Worm (Caenorhabditis elegans) whole organism, L4 larva: ENCODE measurements around the gene K11D12.14.

ENCODE experiments used
- F37D6.2 ChIP-seq: sonication (generic microtip); optimal IDR thresholded peaks from 2 replicates; lab custom pipeline; 2016; ENCODE audit warnings: mild to moderate bottlenecking, missing genetic modification characterization, missing compliant biosample characterization
- F44E2.7 ChIP-seq: fragments of 200-800 bp; sonication (Bioruptor generic); IDR thresholded peaks from 2 replicates; pipeline ENCODE4 v2.1.2; 2022; ENCODE audit warnings: missing genetic modification characterization, missing compliant biosample characterization
- T20F7.1 ChIP-seq: fragments of 200-800 bp; sonication (Bioruptor generic); optimal IDR thresholded peaks from 2 replicates; lab custom pipeline; 2018; ENCODE audit warnings: mild to moderate bottlenecking, missing genetic modification characterization, missing compliant biosample characterization
- T26A8.4 ChIP-seq: fragments of 200-800 bp; sonication (Bioruptor generic); IDR thresholded peaks from 2 replicates; pipeline ENCODE4 v1.3.6; 2022; ENCODE audit warnings: missing genetic modification characterization, missing compliant biosample characterization
- Y105C5A.15 ChIP-seq: fragments of 200-800 bp; sonication (Bioruptor generic); IDR thresholded peaks from 2 replicates; pipeline ENCODE4 v1.3.6; 2022; ENCODE audit warnings: missing genetic modification characterization, missing compliant biosample characterization
- ZK337.2 ChIP-seq: fragments of 200-800 bp; sonication (Bioruptor generic); IDR thresholded peaks from 2 replicates; pipeline ENCODE4 v1.3.6; 2022; ENCODE audit warnings: missing genetic modification reagents, missing genetic modification characterization, missing compliant biosample characterization
- ama-1 ChIP-seq: fragments of 150-350 bp; optimal IDR thresholded peaks from 2 replicates; lab custom pipeline; 2014; ENCODE audit warnings: inconsistent platforms, mixed read lengths
- ceh-20 ChIP-seq: fragments of 200-800 bp; sonication (Bioruptor generic); IDR thresholded peaks from 2 replicates; pipeline ENCODE4 v1.3.6; 2022; ENCODE audit warnings: missing genetic modification reagents, missing genetic modification characterization, missing compliant biosample characterization
- ceh-32 ChIP-seq: sonication (generic microtip); optimal IDR thresholded peaks from 2 replicates; lab custom pipeline; 2016; ENCODE audit warnings: mild to moderate bottlenecking, missing genetic modification characterization, missing compliant biosample characterization; ENCODE audit not compliant: poor library complexity
- ceh-62 ChIP-seq: sonication (generic microtip); optimal IDR thresholded peaks from 2 replicates; lab custom pipeline; 2017; ENCODE audit warnings: missing biosample characterization, missing genetic modification characterization
- ces-1 ChIP-seq: fragments of 150-350 bp; sonication (generic microtip); optimal IDR thresholded peaks from 4 replicates; lab custom pipeline; 2014; ENCODE audit warnings: missing biosample characterization, missing genetic modification reagents, missing genetic modification characterization
- daf-19 ChIP-seq: fragments of 200-800 bp; sonication (Bioruptor generic); conservative IDR thresholded peaks from 2 replicates; pipeline ENCODE4 v1.3.6; 2022; ENCODE audit warnings: missing genetic modification characterization, missing compliant biosample characterization
- dmd-6 ChIP-seq: fragments of 200-800 bp; sonication (Bioruptor generic); IDR thresholded peaks from 2 replicates; pipeline ENCODE4 v1.3.6; 2022; ENCODE audit warnings: missing genetic modification reagents, missing genetic modification characterization, missing compliant biosample characterization
- fkh-10 ChIP-seq: fragments of 150-350 bp; optimal IDR thresholded peaks from 2 replicates; lab custom pipeline; 2014; ENCODE audit warnings: missing biosample characterization, missing genetic modification reagents, missing genetic modification characterization
- hif-1 ChIP-seq, 2 experiments: sonication (generic microtip); optimal IDR thresholded peaks; 2 replicates each; lab custom pipeline; 2016 to 2017; ENCODE audit warnings: missing compliant biosample characterization in 2 of 2, missing genetic modification characterization in 2 of 2, missing genetic modification reagents in 2 of 2, missing genotype in 2 of 2, mild to moderate bottlenecking in 1 of 2
- hlh-30 ChIP-seq: sonication (generic microtip); optimal IDR thresholded peaks from 2 replicates; lab custom pipeline; 2017; ENCODE audit warnings: antibody characterized with exemption, mild to moderate bottlenecking, missing genetic modification characterization, missing compliant biosample characterization; ENCODE audit not compliant: insufficient read depth
- hmg-1.1 ChIP-seq: fragments of 200-800 bp; sonication (Bioruptor generic); IDR thresholded peaks from 2 replicates; pipeline ENCODE4 v1.3.6; 2022; ENCODE audit warnings: missing genetic modification reagents, missing genetic modification characterization, missing compliant biosample characterization
- lin-13 ChIP-seq: fragments of 150-350 bp; optimal IDR thresholded peaks from 2 replicates; lab custom pipeline; 2014; ENCODE audit warnings: missing biosample characterization, missing genetic modification reagents, missing genetic modification characterization
- madf-9 ChIP-seq: fragments of 200-800 bp; sonication (Bioruptor generic); conservative IDR thresholded peaks from 2 replicates; pipeline ENCODE4 v1.3.6; 2022; ENCODE audit warnings: missing genetic modification reagents, missing genetic modification characterization, missing compliant biosample characterization
- mdl-1 ChIP-seq, 2 experiments: fragments of 150-350 bp in 1 of 2; sonication (generic microtip) in 1 of 2; optimal IDR thresholded peaks; 2 replicates each; lab custom pipeline; 2014 to 2017; ENCODE audit warnings: missing biosample characterization in 2 of 2, missing genetic modification characterization in 2 of 2
- mes-2 ChIP-seq: sonication (generic microtip); optimal IDR thresholded peaks from 2 replicates; lab custom pipeline; 2016; ENCODE audit warnings: missing genotype, mild to moderate bottlenecking, missing genetic modification characterization, missing compliant biosample characterization; ENCODE audit not compliant: poor library complexity, severe bottlenecking
- nhr-11 ChIP-seq: fragments of 150-350 bp; optimal IDR thresholded peaks from 2 replicates; lab custom pipeline; 2014; ENCODE audit warnings: missing biosample characterization, missing genetic modification characterization
- nhr-237 ChIP-seq: sonication (generic microtip); optimal IDR thresholded peaks from 2 replicates; lab custom pipeline; 2017; ENCODE audit warnings: missing biosample characterization, missing genetic modification characterization
- nhr-28 ChIP-seq: fragments of 150-350 bp; optimal IDR thresholded peaks from 2 replicates; lab custom pipeline; 2014; ENCODE audit warnings: missing biosample characterization, missing genetic modification characterization
- nhr-42 ChIP-seq: fragments of 200-800 bp; sonication (Bioruptor generic); IDR thresholded peaks from 2 replicates; pipeline ENCODE4 v1.3.6; 2022; ENCODE audit warnings: missing genetic modification characterization, missing compliant biosample characterization
- nhr-48 ChIP-seq: sonication (generic microtip); optimal IDR thresholded peaks from 2 replicates; lab custom pipeline; 2016; ENCODE audit warnings: mild to moderate bottlenecking, missing genetic modification characterization, missing compliant biosample characterization
- nhr-77 ChIP-seq: fragments of 150-350 bp; optimal IDR thresholded peaks from 2 replicates; lab custom pipeline; 2014; ENCODE audit warnings: missing biosample characterization, missing genetic modification characterization
- php-3 ChIP-seq: fragments of 200-800 bp; sonication (Bioruptor generic); IDR thresholded peaks from 2 replicates; pipeline ENCODE4 v1.3.6; 2022; ENCODE audit warnings: missing genetic modification reagents, missing genetic modification characterization, missing compliant biosample characterization
- pqm-1 ChIP-seq: sonication (generic microtip); optimal IDR thresholded peaks from 2 replicates; lab custom pipeline; 2017; ENCODE audit warnings: missing biosample characterization, missing genetic modification characterization
- saeg-2 ChIP-seq: fragments of 200-800 bp; sonication (Bioruptor generic); IDR thresholded peaks from 2 replicates; pipeline ENCODE4 v1.3.6; 2022; ENCODE audit warnings: missing genetic modification reagents, missing genetic modification characterization, missing compliant biosample characterization
- set-16 ChIP-seq: fragments of 200-800 bp; sonication (Bioruptor generic); IDR thresholded peaks from 2 replicates; pipeline ENCODE4 v1.3.6; 2022; ENCODE audit warnings: missing genetic modification reagents, missing genetic modification characterization, missing compliant biosample characterization
- tag-97 ChIP-seq: fragments of 200-800 bp; sonication (Bioruptor generic); IDR thresholded peaks from 2 replicates; pipeline ENCODE4 v1.3.6; 2022; ENCODE audit warnings: missing genetic modification characterization, missing compliant biosample characterization
- unc-130 ChIP-seq: sonication (generic microtip); optimal IDR thresholded peaks from 2 replicates; lab custom pipeline; 2016; ENCODE audit warnings: missing genetic modification reagents, missing genetic modification characterization, missing compliant biosample characterization
- unc-62 ChIP-seq, 3 experiments: fragments of 150-350 bp in 1 of 3; sonication (generic microtip); optimal IDR thresholded peaks in 2 of 3; peaks in 1 of 3; 1 replicate in 1 of 3; 2 replicates in 2 of 3; lab custom pipeline; 2014 to 2017; ENCODE audit warnings: missing biosample characterization in 3 of 3, missing genetic modification characterization in 3 of 3, missing genetic modification reagents in 3 of 3, missing genotype in 1 of 3
- zag-1 ChIP-seq: fragments of 150-350 bp; optimal IDR thresholded peaks from 2 replicates; lab custom pipeline; 2014; ENCODE audit warnings: missing biosample characterization, missing genetic modification characterization
- zfp-2 ChIP-seq: sonication (generic microtip); optimal IDR thresholded peaks from 2 replicates; lab custom pipeline; 2016; ENCODE audit warnings: mild to moderate bottlenecking, missing genetic modification characterization, missing compliant biosample characterization
- zfp-3 ChIP-seq: fragments of 200-800 bp; sonication (Bioruptor generic); conservative IDR thresholded peaks from 2 replicates; pipeline ENCODE4 v1.3.6; 2022; ENCODE audit warnings: missing genetic modification reagents, missing genetic modification characterization, missing compliant biosample characterization
- zip-2 ChIP-seq: fragments of 150-350 bp; optimal IDR thresholded peaks from 2 replicates; lab custom pipeline; 2014; ENCODE audit warnings: missing biosample characterization, missing genetic modification characterization
- ztf-7 ChIP-seq: fragments of 150-350 bp; optimal IDR thresholded peaks from 2 replicates; lab custom pipeline; 2014; ENCODE audit warnings: missing biosample characterization, missing genetic modification characterization

The K11D12.14 gene

ce11 chrV:5032176-5032575 is 17.3 kb upstream of the K11D12.14 start (continued):
- TF ChIP-seq nhr-48 (tag; lab: Kevin White, UChicago) (peak; percentile 14), lin-13 (no peak), zip-2 (tag; lab: Kevin White, UChicago) (peak; percentile 26), nhr-237 (tag; lab: Kevin White, UChicago) (no peak), pqm-1 (tag; lab: Kevin White, UChicago) (no peak), php-3 (GFP tag; lab: Robert Waterston, UW) (no peak), zag-1 (tag; lab: Kevin White, UChicago) (no peak), ztf-7 (tag; lab: Kevin White, UChicago) (no peak), F37D6.2 (tag; lab: Kevin White, UChicago) (no peak), F44E2.7 (GFP tag; lab: Robert Waterston, UW) (no peak), zfp-2 (no peak), nhr-11 (peak; percentile 45), hlh-30 (tag; lab: Kevin White, UChicago) (peak; percentile 60), ama-1 (lab: Kevin White, UChicago) (no peak), ZK337.2 (GFP tag; lab: Robert Waterston, UW) (no peak), fkh-10 (GFP tag; lab: Kevin White, UChicago) (no peak), zfp-3 (GFP tag; lab: Robert Waterston, UW) (no peak), unc-130 (no peak)

ce11 chrV:5033099-5033498 is 16.3 kb upstream of the K11D12.14 start, which contains the start of gene K11D12.13:
K11D12.13 (plus strand) TSS chrV:5033399.
- TF ChIP-seq hmg-1.1, result no peak
- TF ChIP-seq hif-1 (tag; optimal IDR thresholded peaks at IDR 0.05; lab: Kevin White, UChicago), result peak in 1 of 2 experiments; percentile 6

ce11 chrV:5035058-5035457 is 14.4 kb upstream of the K11D12.14 start, which contains the start of gene K11D12.6:
K11D12.6 (minus strand) TSS chrV:5035158.
- TF ChIP-seq ceh-20 (GFP tag; lab: Robert Waterston, UW) (no peak), nhr-42 (GFP tag; lab: Robert Waterston, UW) (no peak), T26A8.4 (no peak), tag-97 (GFP tag; lab: Robert Waterston, UW) (no peak), zip-2 (tag; lab: Kevin White, UChicago) (no peak), saeg-2 (GFP tag; lab: Robert Waterston, UW) (no peak), ceh-32 (tag; lab: Kevin White, UChicago) (no peak), nhr-48 (tag; lab: Kevin White, UChicago) (no peak), Y105C5A.15 (no peak), unc-62 (GFP tag; optimal IDR thresholded peaks at IDR 0.05 in 1 of 2; lab: Kevin White, UChicago) (no peak), unc-62 (tag; optimal IDR thresholded peaks at IDR 0.05; lab: Kevin White, UChicago) (no peak), nhr-28 (no peak), madf-9 (no peak)

DNA sequence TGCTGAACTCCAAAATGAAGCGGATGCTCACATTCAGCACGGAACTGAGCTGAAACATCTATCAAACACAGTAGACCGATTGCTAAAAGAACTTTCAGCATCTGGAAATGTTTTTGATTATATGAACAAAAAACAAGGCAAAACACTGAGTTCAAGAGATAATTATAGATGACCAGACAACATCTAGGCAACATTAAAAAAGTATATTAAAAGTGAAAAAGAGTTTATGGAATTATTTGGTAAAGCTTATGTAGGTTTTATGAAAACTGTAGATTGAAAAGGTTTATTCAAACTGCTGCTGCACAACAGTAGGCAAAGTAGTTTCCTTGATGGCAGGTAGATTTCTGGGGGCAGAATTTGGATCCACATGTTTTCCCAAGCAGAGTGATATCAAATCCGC is 13.1 kb upstream of the K11D12.14 start, which contains the start of gene K11D12.7:
Gene K11D12.7, minus strand, starts transcription at position 101 of the 400 bp plus-strand sequence.
- TF ChIP-seq dmd-6 (no peak), hlh-30 (tag; lab: Kevin White, UChicago) (no peak), fkh-10 (GFP tag; lab: Kevin White, UChicago) (no peak), zfp-2 (no peak), mes-2 (tag; lab: Kevin White, UChicago) (no peak), mdl-1 (tag; optimal IDR thresholded peaks at IDR 0.05; lab: Kevin White, UChicago) (no peak), T20F7.1 (no peak), T26A8.4 (no peak), php-3 (GFP tag; lab: Robert Waterston, UW) (no peak), nhr-77 (tag; lab: Kevin White, UChicago) (no peak), nhr-42 (GFP tag; lab: Robert Waterston, UW) (no peak), daf-19 (no peak), F37D6.2 (tag; lab: Kevin White, UChicago) (no peak), ceh-62 (no peak), ztf-7 (tag; lab: Kevin White, UChicago) (no peak), set-16 (no peak), ces-1 (GFP tag; lab: Kevin White, UChicago) (no peak)
